Worm (Caenorhabditis elegans) whole organism, L1 larva: ENCODE measurements around the gene pal-1.

Source experiments
- C04F5.9 ChIP-seq: sonication (generic microtip); optimal IDR thresholded peaks from 2 replicates; lab custom pipeline; 2016; ENCODE audit warnings: missing genetic modification characterization, missing compliant biosample characterization
- Y116A8C.19 ChIP-seq: sonication (generic microtip); optimal IDR thresholded peaks from 2 replicates; lab custom pipeline; 2016; ENCODE audit warnings: missing compliant biosample characterization, missing genetic modification characterization, borderline replicate concordance
- fkh-4 ChIP-seq: sonication (generic microtip); optimal IDR thresholded peaks from 2 replicates; lab custom pipeline; 2016; ENCODE audit warnings: missing compliant biosample characterization, missing genetic modification characterization, borderline replicate concordance
- nhr-76 ChIP-seq: sonication (generic microtip); optimal IDR thresholded peaks from 2 replicates; lab custom pipeline; 2017; ENCODE audit warnings: missing biosample characterization, missing genetic modification characterization
- pqm-1 ChIP-seq: sonication (generic microtip); optimal IDR thresholded peaks from 3 replicates; lab custom pipeline; 2017; ENCODE audit warnings: missing biosample characterization, missing genetic modification characterization
- rnt-1 ChIP-seq: sonication (generic microtip); optimal IDR thresholded peaks from 2 replicates; lab custom pipeline; 2016; ENCODE audit warnings: mild to moderate bottlenecking, missing genetic modification characterization, moderate library complexity, missing compliant biosample characterization
- sox-4 ChIP-seq: sonication (generic microtip); optimal IDR thresholded peaks from 2 replicates; lab custom pipeline; 2016; ENCODE audit warnings: missing genetic modification characterization, missing compliant biosample characterization
- sup-37 ChIP-seq: fragments of 200-800 bp; sonication (Bioruptor generic); optimal IDR thresholded peaks from 2 replicates; lab custom pipeline; 2018; ENCODE audit warnings: mild to moderate bottlenecking, missing genetic modification characterization, missing compliant biosample characterization

pal-1 gene

DNA sequence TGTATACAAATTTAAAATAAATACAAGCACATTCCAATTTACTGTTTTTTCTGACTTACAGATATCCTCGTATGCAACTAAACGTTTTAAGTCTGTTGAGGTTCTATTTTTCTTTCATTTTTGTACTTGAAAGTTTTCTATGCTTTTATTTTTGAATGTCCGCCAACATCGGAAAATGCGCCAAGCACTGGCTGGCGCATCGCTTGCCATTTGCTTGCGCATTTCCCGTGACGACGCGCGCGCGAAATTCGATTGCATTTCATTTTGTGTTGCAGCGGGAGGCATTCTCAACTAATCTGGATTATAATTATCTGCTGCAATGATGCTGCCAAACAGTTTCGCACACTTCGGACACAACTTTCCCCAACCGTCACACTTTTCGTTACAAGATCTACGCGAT lies 52.4 kb downstream of the pal-1 start, which contains the start of gene fbxl-2 (continued):
- TF ChIP-seq fkh-4 (peak; percentile 73), nhr-76 (peak; percentile 18), Y116A8C.19 (tag; lab: Kevin White, UChicago) (no peak), C04F5.9 (peak; percentile 99), sox-4 (tag; lab: Kevin White, UChicago) (peak; percentile 81), sup-37 (peak; percentile 92), rnt-1 (peak; percentile 99), pqm-1 (tag; lab: Kevin White, UChicago) (no peak)
- TF ChIP-seq, all 84 proteins: peak for 67
